Worm (Caenorhabditis elegans) whole organism, late embryonic: Measurements from ENCODE around the gene str-94.

Experiments
- sox-2 ChIP-seq: fragments of 200-800 bp; sonication (Bioruptor generic); IDR thresholded peaks from 2 replicates; pipeline ENCODE4 v1.3.6; 2022; ENCODE audit warnings: missing genetic modification reagents, missing genetic modification characterization, missing compliant biosample characterization
- tbx-2 ChIP-seq: sonication (generic microtip); optimal IDR thresholded peaks from 2 replicates; lab custom pipeline; 2016; ENCODE audit warnings: missing genetic modification characterization, missing compliant biosample characterization
- ttx-3 ChIP-seq: sonication (generic microtip); optimal IDR thresholded peaks from 2 replicates; lab custom pipeline; 2016; ENCODE audit warnings: missing genetic modification reagents, missing genetic modification characterization, missing compliant biosample characterization

DNA sequence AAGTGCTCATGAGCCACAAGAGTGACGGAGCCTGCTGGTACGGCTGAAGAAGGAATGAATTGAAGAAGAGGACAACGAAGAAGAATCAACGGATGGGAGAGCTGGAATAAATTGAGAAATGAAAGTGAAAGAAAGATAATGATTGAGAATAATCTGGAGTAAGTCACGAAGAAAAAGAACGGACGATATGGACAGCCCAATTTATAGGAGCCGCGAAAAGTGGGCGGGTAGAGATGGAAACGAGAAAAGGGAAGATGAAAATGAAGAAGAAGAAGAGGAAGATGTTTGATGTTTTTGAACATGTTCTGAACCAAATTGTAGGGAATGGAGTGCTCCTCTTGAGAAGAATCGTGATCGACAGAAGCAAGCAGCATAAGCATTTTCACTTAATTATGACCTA is 17.3 kb upstream of the str-94 start, which contains the start of gene slc-17.7:
- TF ChIP-seq tbx-2 (tag; lab: Kevin White, UChicago) (no peak), ttx-3 (no peak), sox-2 (GFP tag; lab: Robert Waterston, UW) (no peak)
